Fruit fly (Drosophila melanogaster) whole organism, prepupa: Measurements from ENCODE around the gene Npc2e.

ENCODE experiments used
- CG10631 ChIP-seq: fragments of 200-800 bp; sonication (Bioruptor generic); optimal IDR thresholded peaks from 2 replicates; lab custom pipeline; 2016; ENCODE audit warnings: missing biosample characterization, missing genetic modification characterization
- CG11294 ChIP-seq: fragments of 200-800 bp; sonication (Bioruptor generic); IDR thresholded peaks from 2 replicates; pipeline ENCODE4 v1.3.6; 2022; ENCODE audit warnings: missing biosample characterization, missing genetic modification characterization
- CG11902 ChIP-seq: fragments of 200-800 bp; sonication (Bioruptor generic); optimal IDR thresholded peaks from 3 replicates; lab custom pipeline; 2016; ENCODE audit warnings: missing biosample characterization, missing genetic modification characterization
- CG16779 ChIP-seq: fragments of 200-800 bp; sonication (Bioruptor generic); optimal IDR thresholded peaks from 3 replicates; lab custom pipeline; 2017; ENCODE audit warnings: missing biosample characterization, mild to moderate bottlenecking, missing genetic modification characterization
- CG31627 ChIP-seq: fragments of 200-800 bp; sonication (Bioruptor generic); optimal IDR thresholded peaks from 3 replicates; lab custom pipeline; 2016; ENCODE audit warnings: missing biosample characterization, missing genetic modification characterization
- CG34406 ChIP-seq: fragments of 200-800 bp; sonication (Bioruptor generic); optimal IDR thresholded peaks from 3 replicates; lab custom pipeline; 2016; ENCODE audit warnings: missing biosample characterization, missing genetic modification characterization
- CG3919 ChIP-seq: fragments of 200-800 bp; sonication (Bioruptor generic); optimal IDR thresholded peaks from 3 replicates; lab custom pipeline; 2016; ENCODE audit warnings: missing biosample characterization, missing genetic modification characterization
- CG4318 ChIP-seq: fragments of 200-800 bp; sonication (Bioruptor generic); optimal IDR thresholded peaks from 3 replicates; lab custom pipeline; 2017; ENCODE audit warnings: missing biosample characterization, mild to moderate bottlenecking, missing genetic modification characterization
- CG6163 ChIP-seq: fragments of 200-800 bp; sonication (Bioruptor generic); IDR thresholded peaks from 3 replicates; pipeline ENCODE4 v1.3.6; 2022; ENCODE audit warnings: missing biosample characterization, missing genetic modification characterization
- CG6276 ChIP-seq: fragments of 200-800 bp; sonication (Bioruptor generic); optimal IDR thresholded peaks from 2 replicates; lab custom pipeline; 2017; ENCODE audit warnings: missing biosample characterization, mild to moderate bottlenecking, missing genetic modification characterization
- CG6792 ChIP-seq: fragments of 200-800 bp; sonication (Bioruptor generic); optimal IDR thresholded peaks from 3 replicates; lab custom pipeline; 2016; ENCODE audit warnings: missing biosample characterization, missing genetic modification characterization
- CG6808 ChIP-seq: fragments of 200-800 bp; sonication (Bioruptor generic); optimal IDR thresholded peaks from 3 replicates; lab custom pipeline; 2017; ENCODE audit warnings: missing biosample characterization, missing genetic modification characterization, mild to moderate bottlenecking, moderate library complexity, missing genetic modification reagents
- CG6854 ChIP-seq: fragments of 200-800 bp; sonication (Bioruptor generic); optimal IDR thresholded peaks from 2 replicates; lab custom pipeline; 2017; ENCODE audit warnings: missing biosample characterization, mild to moderate bottlenecking, missing genetic modification characterization
- CG7368 ChIP-seq: fragments of 200-800 bp; sonication (Bioruptor generic); optimal IDR thresholded peaks from 3 replicates; lab custom pipeline; 2016; ENCODE audit warnings: missing biosample characterization, missing genetic modification characterization
- CG8119 ChIP-seq: fragments of 200-800 bp; sonication (Bioruptor generic); IDR thresholded peaks from 3 replicates; pipeline ENCODE4 v1.3.6; 2022; ENCODE audit warnings: missing biosample characterization, missing genetic modification characterization
- CG8319 ChIP-seq: fragments of 200-800 bp; sonication (Bioruptor generic); optimal IDR thresholded peaks from 3 replicates; lab custom pipeline; 2016; ENCODE audit warnings: missing biosample characterization, missing genetic modification characterization
- CG9139 ChIP-seq: fragments of 200-800 bp; sonication (Bioruptor generic); optimal IDR thresholded peaks from 3 replicates; lab custom pipeline; 2017; ENCODE audit warnings: missing biosample characterization, mild to moderate bottlenecking, missing genetic modification characterization
- Eip78C ChIP-seq: fragments of 200-800 bp; sonication (Bioruptor generic); peaks from one replicate; lab custom pipeline; 2016; ENCODE audit warnings: missing biosample characterization, missing genetic modification characterization
- Ets21C ChIP-seq: fragments of 200-800 bp; sonication (Bioruptor generic); optimal IDR thresholded peaks from 3 replicates; lab custom pipeline; 2016; ENCODE audit warnings: missing biosample characterization, missing genetic modification characterization
- Ets96B ChIP-seq: fragments of 200-800 bp; optimal IDR thresholded peaks from 2 replicates; lab custom pipeline; 2019; ENCODE audit warnings: missing biosample characterization, mild to moderate bottlenecking, missing genetic modification characterization, moderate library complexity
- Gug ChIP-seq: fragments of 200-800 bp; sonication (Bioruptor generic); IDR thresholded peaks from 2 replicates; pipeline ENCODE4 v1.3.6; 2022; ENCODE audit warnings: missing biosample characterization, missing genetic modification characterization
- Hr38 ChIP-seq: sonication (Bioruptor generic); optimal IDR thresholded peaks from 2 replicates; lab custom pipeline; 2016; ENCODE audit warnings: missing biosample characterization, missing genetic modification characterization
- Hr4 ChIP-seq: fragments of 200-800 bp; sonication (Bioruptor generic); optimal IDR thresholded peaks from 3 replicates; lab custom pipeline; 2016; ENCODE audit warnings: missing biosample characterization, missing genetic modification characterization
- Lpt ChIP-seq: fragments of 200-800 bp; sonication (Bioruptor generic); optimal IDR thresholded peaks from 3 replicates; lab custom pipeline; 2016; ENCODE audit warnings: missing biosample characterization, missing genetic modification characterization
- OdsH ChIP-seq: fragments of 200-800 bp; sonication (Bioruptor generic); optimal IDR thresholded peaks from 3 replicates; lab custom pipeline; 2016; ENCODE audit warnings: missing biosample characterization, missing genetic modification characterization
- acj6 ChIP-seq: fragments of 200-800 bp; sonication (Bioruptor generic); optimal IDR thresholded peaks from 3 replicates; lab custom pipeline; 2016; ENCODE audit warnings: missing biosample characterization, missing genetic modification characterization
- esn ChIP-seq: fragments of 200-800 bp; sonication (Bioruptor generic); optimal IDR thresholded peaks from 2 replicates; lab custom pipeline; 2016; ENCODE audit warnings: missing biosample characterization, mild to moderate bottlenecking, missing genetic modification characterization, moderate library complexity
- fd59A ChIP-seq: fragments of 200-800 bp; sonication (Bioruptor generic); optimal IDR thresholded peaks from 2 replicates; lab custom pipeline; 2017; ENCODE audit warnings: missing biosample characterization, mild to moderate bottlenecking, missing genetic modification characterization, missing genetic modification reagents
- fd85E ChIP-seq: fragments of 200-800 bp; sonication (Bioruptor generic); optimal IDR thresholded peaks from 3 replicates; lab custom pipeline; 2016; ENCODE audit warnings: missing biosample characterization, missing genetic modification characterization
- fkh ChIP-seq: fragments of 200-800 bp; sonication (Bioruptor generic); optimal IDR thresholded peaks from 3 replicates; lab custom pipeline; 2017; ENCODE audit warnings: missing biosample characterization, mild to moderate bottlenecking, missing genetic modification characterization, moderate library complexity
- net ChIP-seq: fragments of 200-800 bp; sonication (Bioruptor generic); optimal IDR thresholded peaks from 3 replicates; lab custom pipeline; 2016; ENCODE audit warnings: missing biosample characterization, missing genetic modification characterization
- pdm3 ChIP-seq: fragments of 200-800 bp; sonication (Bioruptor generic); optimal IDR thresholded peaks from 3 replicates; lab custom pipeline; 2016; ENCODE audit warnings: missing biosample characterization, missing genetic modification characterization
- svp ChIP-seq: fragments of 200-800 bp; sonication (Bioruptor generic); peaks from one replicate; lab custom pipeline; 2016; ENCODE audit warnings: missing biosample characterization, missing genetic modification characterization
- topi ChIP-seq: fragments of 200-800 bp; sonication (Bioruptor generic); optimal IDR thresholded peaks from 3 replicates; lab custom pipeline; 2016; ENCODE audit warnings: missing biosample characterization, missing genetic modification characterization
- vri ChIP-seq: fragments of 200-800 bp; sonication (Bioruptor generic); optimal IDR thresholded peaks from 3 replicates; lab custom pipeline; 2016; ENCODE audit warnings: missing biosample characterization, mild to moderate bottlenecking, missing genetic modification characterization

The Npc2e gene

DNA sequence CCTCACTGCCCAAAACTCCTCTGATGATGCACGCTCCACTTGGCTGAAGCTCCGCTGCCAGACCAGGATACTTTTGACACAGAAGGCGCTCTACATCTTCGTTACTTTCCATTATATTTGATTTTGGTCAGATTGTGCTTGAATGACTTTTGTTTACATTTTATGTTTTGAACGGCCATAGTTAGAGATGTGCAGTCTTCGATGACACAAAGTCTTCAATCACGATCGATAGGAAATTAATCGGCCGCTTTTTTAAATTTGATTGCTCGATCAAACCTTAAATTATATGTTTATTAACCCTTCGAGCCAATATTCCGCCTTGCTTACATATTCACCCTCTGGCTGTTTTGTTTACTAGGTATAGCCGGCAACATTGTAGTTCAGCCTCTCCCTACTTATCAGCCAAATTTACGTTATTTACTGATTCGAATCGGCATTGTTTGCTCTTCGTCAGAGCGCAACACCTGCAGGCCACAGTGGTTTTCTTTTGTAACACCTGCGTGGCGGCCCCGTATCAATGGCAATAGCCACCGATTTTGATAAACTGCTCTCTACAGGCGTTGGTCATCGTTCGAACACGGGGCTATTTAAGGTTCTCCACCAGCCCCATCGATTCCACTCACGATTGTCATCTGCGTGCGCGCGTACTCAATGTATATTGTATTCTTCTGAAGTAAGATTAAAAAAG, at the start of gene Npc2e, which contains the start of gene Fancl:
Npc2e (plus strand) TSS at position 638 of the 688 bp plus-strand sequence.
Fancl (minus strand) TSS at position 175 of the 688 bp plus-strand sequence.
- TF ChIP-seq vri (GFP tag; lab: Kevin White, UChicago) (peak; percentile 61), Ets21C (GFP tag; lab: Kevin White, UChicago) (no peak), Hr38 (GFP tag; lab: Kevin White, UChicago) (no peak), CG6854 (GFP tag; lab: Kevin White, UChicago) (no peak), fkh (GFP tag; lab: Kevin White, UChicago) (peak; percentile 85), Eip78C (GFP tag; lab: Kevin White, UChicago) (peak; percentile 0), OdsH (no peak), fd59A (no peak), Lpt (GFP tag; lab: Kevin White, UChicago) (no peak)

DNA sequence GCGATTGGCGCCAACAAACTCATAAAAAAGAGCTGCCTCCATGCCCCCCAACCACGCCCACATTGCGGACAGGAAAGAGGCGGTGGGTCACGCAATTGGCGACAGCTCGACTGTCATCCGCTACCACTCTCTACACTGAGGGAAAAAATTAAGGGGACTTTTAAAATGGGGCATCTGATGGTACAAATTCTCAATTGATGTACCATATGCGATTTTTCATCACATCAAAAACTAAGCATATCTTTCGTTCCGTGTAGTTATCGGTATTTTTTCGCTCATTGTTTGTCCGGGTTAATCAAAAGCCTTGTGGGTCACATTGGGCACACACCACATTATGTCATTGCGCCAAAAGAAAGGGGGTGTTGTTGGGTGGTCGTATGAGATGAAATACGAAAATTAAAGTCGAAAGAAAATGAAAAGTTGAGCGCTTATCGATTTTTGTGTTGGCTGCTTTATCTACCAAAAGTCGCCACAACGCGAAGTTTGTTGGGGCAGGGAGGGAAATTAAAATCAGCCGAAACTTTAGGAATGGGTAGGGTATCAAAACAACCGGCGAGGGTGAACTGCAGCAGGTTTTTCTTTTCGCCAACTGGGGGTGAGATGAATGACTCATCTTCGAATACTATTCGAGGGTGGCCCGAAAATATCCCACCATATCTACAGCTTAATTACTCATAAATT, 29.0 kb upstream of the Npc2e start:
- no peak for TF ChIP-seq CG3919 (GFP tag; lab: Kevin White, UChicago)
- peak; percentile 48 for TF ChIP-seq svp (GFP tag; lab: Kevin White, UChicago)
- TF ChIP-seq CG6276 = no peak
- TF ChIP-seq CG31627 (GFP tag; lab: Kevin White, UChicago) = no peak
- no peak for TF ChIP-seq fkh (GFP tag; lab: Kevin White, UChicago)
- TF ChIP-seq CG9139 = no peak
- no peak for TF ChIP-seq CG6808 (GFP tag; lab: Kevin White, UChicago)
- peak; percentile 56 for TF ChIP-seq vri (GFP tag; lab: Kevin White, UChicago)
- TF ChIP-seq acj6 (GFP tag; lab: Kevin White, UChicago) = no peak
- no peak for TF ChIP-seq topi (GFP tag; lab: Kevin White, UChicago)
- TF ChIP-seq fd59A = no peak
- peak; percentile 45; the same call in 1 of the 3 replicates for TF ChIP-seq CG6163 (GFP tag; lab: Robert Waterston, UW)
- TF ChIP-seq CG11294 (GFP tag; lab: Robert Waterston, UW) = no peak
- no peak for TF ChIP-seq CG10631 (GFP tag; lab: Kevin White, UChicago)
- TF ChIP-seq CG4318 (GFP tag; lab: Kevin White, UChicago) = no peak
- no peak for TF ChIP-seq Ets21C (GFP tag; lab: Kevin White, UChicago)
- no peak for TF ChIP-seq esn (GFP tag; lab: Kevin White, UChicago)
- no peak for TF ChIP-seq pdm3 (GFP tag; lab: Kevin White, UChicago)
- no peak for TF ChIP-seq CG6792 (GFP tag; lab: Kevin White, UChicago)
- no peak for TF ChIP-seq CG8119 (GFP tag; lab: Robert Waterston, UW)
- no peak for TF ChIP-seq net (GFP tag; lab: Kevin White, UChicago)
- TF ChIP-seq Hr4 (GFP tag; lab: Kevin White, UChicago) = no peak
- TF ChIP-seq, all 60 proteins: peak for 3

DNA sequence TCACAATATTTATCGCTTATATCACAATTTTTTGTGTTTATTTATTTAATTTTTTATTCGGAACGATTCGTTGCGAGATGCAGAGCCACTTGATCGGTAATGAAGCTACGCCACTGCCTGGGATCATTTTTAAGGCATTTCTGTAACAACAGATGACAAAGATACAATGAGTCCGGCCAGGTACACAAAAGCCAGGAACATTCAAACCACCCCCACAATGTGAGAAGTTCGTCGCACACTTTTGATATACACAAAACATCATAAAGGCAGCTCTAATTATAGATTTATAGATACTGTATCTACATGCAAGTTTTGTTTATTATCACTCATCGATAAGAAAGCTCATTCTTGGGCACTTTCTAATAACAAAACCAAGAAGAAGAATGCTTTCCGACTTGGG, 28.1 kb upstream of the Npc2e start, which contains the start of gene CG31407:
CG31407 (minus strand) TSS at position 101 of the 400 bp plus-strand sequence.
- no peak for TF ChIP-seq fd85E (GFP tag; lab: Kevin White, UChicago)
- no peak for TF ChIP-seq CG8319
- TF ChIP-seq CG11902 (GFP tag; lab: Kevin White, UChicago) = no peak
- no peak for TF ChIP-seq net (GFP tag; lab: Kevin White, UChicago)
- TF ChIP-seq CG34406 = no peak
- no peak for TF ChIP-seq CG6276
- no peak for TF ChIP-seq Ets96B (tag; lab: Kevin White, UChicago)
- no peak for TF ChIP-seq pdm3 (GFP tag; lab: Kevin White, UChicago)
- no peak for TF ChIP-seq CG16779
- no peak for TF ChIP-seq Gug (GFP tag; lab: Robert Waterston, UW)
- no peak for TF ChIP-seq fkh (GFP tag; lab: Kevin White, UChicago)
- no peak for TF ChIP-seq CG7368 (GFP tag; lab: Kevin White, UChicago)
